Fruit fly (Drosophila melanogaster) whole organism, adult: ENCODE measurements around the gene spoon.

Experiments
- CG12768 ChIP-seq: fragments of 200-800 bp; sonication (Bioruptor generic); optimal IDR thresholded peaks from 2 replicates; lab custom pipeline; 2017; ENCODE audit warnings: missing biosample characterization, missing genetic modification characterization, mild to moderate bottlenecking, moderate library complexity, missing genetic modification reagents
- CG14711 ChIP-seq: fragments of 200-800 bp; sonication (Bioruptor generic); optimal IDR thresholded peaks from 2 replicates; lab custom pipeline; 2018; ENCODE audit warnings: missing biosample characterization, mild to moderate bottlenecking, missing genetic modification characterization, moderate library complexity
- CG1620 ChIP-seq: fragments of 200-800 bp; sonication (Bioruptor generic); optimal IDR thresholded peaks from 2 replicates; lab custom pipeline; 2016; ENCODE audit warnings: missing biosample characterization, missing genetic modification characterization
- CG33017 ChIP-seq: fragments of 200-800 bp; sonication (Bioruptor generic); optimal IDR thresholded peaks from 2 replicates; lab custom pipeline; 2018; ENCODE audit warnings: missing biosample characterization, mild to moderate bottlenecking, missing genetic modification characterization, moderate library complexity
- CG5204 ChIP-seq: fragments of 200-800 bp; sonication (Bioruptor generic); optimal IDR thresholded peaks from 2 replicates; lab custom pipeline; 2016; ENCODE audit warnings: missing biosample characterization, missing genetic modification characterization
- CG7101 ChIP-seq: fragments of 200-800 bp; sonication (Bioruptor generic); optimal IDR thresholded peaks from 2 replicates; lab custom pipeline; 2018; ENCODE audit warnings: missing biosample characterization, mild to moderate bottlenecking, missing genetic modification characterization, moderate library complexity
- Clk ChIP-seq: fragments of 200-800 bp; sonication (Bioruptor generic); optimal IDR thresholded peaks from 2 replicates; lab custom pipeline; 2017; ENCODE audit warnings: missing biosample characterization, missing genetic modification characterization
- Crg-1 ChIP-seq: fragments of 200-800 bp; sonication (Bioruptor generic); optimal IDR thresholded peaks from 2 replicates; lab custom pipeline; 2016; ENCODE audit warnings: missing biosample characterization, missing genetic modification characterization
- Mnt ChIP-seq: fragments of 200-800 bp; sonication (Bioruptor generic); optimal IDR thresholded peaks from 2 replicates; lab custom pipeline; 2016; ENCODE audit warnings: missing biosample characterization, mild to moderate bottlenecking, missing genetic modification characterization
- ovo ChIP-seq: fragments of 200-800 bp; sonication (Bioruptor generic); optimal IDR thresholded peaks from 2 replicates; lab custom pipeline; 2016; ENCODE audit warnings: missing biosample characterization, missing genetic modification characterization
- pad ChIP-seq: fragments of 200-800 bp; sonication (Bioruptor generic); optimal IDR thresholded peaks from 3 replicates; lab custom pipeline; 2017; ENCODE audit warnings: missing biosample characterization, missing genetic modification characterization, mild to moderate bottlenecking, moderate library complexity, missing genetic modification reagents
- toe ChIP-seq: fragments of 200-800 bp; sonication (Bioruptor generic); optimal IDR thresholded peaks from 2 replicates; lab custom pipeline; 2016; ENCODE audit warnings: missing biosample characterization, missing genetic modification characterization

- no peak for TF ChIP-seq CG7101 (tag; lab: Kevin White, UChicago)
- peak; percentile 83 for TF ChIP-seq ovo (GFP tag; lab: Kevin White, UChicago)
- peak; percentile 83 for TF ChIP-seq Mnt
- no peak for TF ChIP-seq Crg-1
- no peak for TF ChIP-seq CG12768 (GFP tag; lab: Kevin White, UChicago)
- TF ChIP-seq CG14711, result no peak
- no peak for TF ChIP-seq CG1620 (GFP tag; lab: Kevin White, UChicago)
- no peak for TF ChIP-seq Clk (GFP tag; lab: Kevin White, UChicago)
- no peak for TF ChIP-seq toe (GFP tag; lab: Kevin White, UChicago)
- TF ChIP-seq CG5204 (GFP tag; lab: Kevin White, UChicago), result no peak
- TF ChIP-seq pad (GFP tag; lab: Kevin White, UChicago), result peak; percentile 6
- no peak for TF ChIP-seq CG33017
Observed at dm6 chrX:5417836-5418554, 2.7 kb downstream of the spoon start.
